Worm (Caenorhabditis elegans) whole organism, dauer: ENCODE results near the gene Y51H7C.13.
"Not testable (repeated sequence)": the region's sequence is repeated elsewhere in the genome, so short reads cannot be mapped to it uniquely, and the experiment has no call there.

ENCODE experiments used
- unc-62 ChIP-seq: sonication (generic microtip); optimal IDR thresholded peaks from 2 replicates; lab custom pipeline; 2017; ENCODE audit warnings: missing biosample characterization, missing genetic modification reagents, missing genetic modification characterization

Gene Y51H7C.13

DNA sequence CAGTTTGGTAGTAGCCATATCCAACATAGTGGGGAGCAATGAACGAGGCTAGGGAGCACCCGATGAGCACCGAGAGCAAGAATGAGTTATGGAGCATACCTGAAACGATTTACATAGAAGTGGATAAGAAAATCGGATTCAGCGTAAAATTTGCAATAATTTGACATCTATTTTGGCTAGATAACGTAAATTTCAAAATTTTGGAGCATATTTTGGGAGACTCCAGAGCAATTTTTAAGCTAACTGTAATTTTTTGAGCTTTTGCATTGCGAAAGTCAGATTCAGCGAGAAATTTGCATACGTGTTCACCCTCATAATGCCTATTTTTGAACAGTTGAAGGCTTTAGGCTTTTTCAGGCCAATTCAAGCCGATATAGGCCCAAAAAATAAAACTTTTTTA is at the start of gene Y51H7C.13:
Gene Y51H7C.13, minus strand, starts transcription at position 101 of the 400 bp plus-strand sequence.
- no peak for TF ChIP-seq unc-62

- no peak for TF ChIP-seq unc-62
These were observed 37.9 kb upstream of the Y51H7C.13 start, which contains the start of gene fdgt-1 for ce11 chrII:1504266-1504665. Gene fdgt-1, plus strand, starts transcription at chrII:1504566.

DNA sequence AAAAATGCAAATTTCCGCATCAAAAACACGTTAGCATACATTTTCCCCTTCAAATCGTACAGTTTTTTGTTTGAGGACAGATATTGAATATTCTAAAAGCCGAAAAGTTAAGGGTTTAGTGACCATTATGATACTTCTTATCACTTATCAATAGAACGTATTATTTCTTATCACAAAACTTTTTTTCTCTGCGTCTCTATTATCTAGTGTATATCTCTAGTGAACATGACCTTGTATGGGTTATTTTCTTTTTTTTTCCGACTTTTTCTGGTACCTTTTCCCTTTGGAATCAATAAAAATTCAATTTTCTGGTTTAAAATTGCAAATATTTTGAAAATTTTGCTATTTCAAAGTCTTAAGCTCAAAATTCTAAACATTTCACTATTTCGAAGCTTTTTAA is 37.3 kb upstream of the Y51H7C.13 start:
- no peak for TF ChIP-seq unc-62

DNA sequence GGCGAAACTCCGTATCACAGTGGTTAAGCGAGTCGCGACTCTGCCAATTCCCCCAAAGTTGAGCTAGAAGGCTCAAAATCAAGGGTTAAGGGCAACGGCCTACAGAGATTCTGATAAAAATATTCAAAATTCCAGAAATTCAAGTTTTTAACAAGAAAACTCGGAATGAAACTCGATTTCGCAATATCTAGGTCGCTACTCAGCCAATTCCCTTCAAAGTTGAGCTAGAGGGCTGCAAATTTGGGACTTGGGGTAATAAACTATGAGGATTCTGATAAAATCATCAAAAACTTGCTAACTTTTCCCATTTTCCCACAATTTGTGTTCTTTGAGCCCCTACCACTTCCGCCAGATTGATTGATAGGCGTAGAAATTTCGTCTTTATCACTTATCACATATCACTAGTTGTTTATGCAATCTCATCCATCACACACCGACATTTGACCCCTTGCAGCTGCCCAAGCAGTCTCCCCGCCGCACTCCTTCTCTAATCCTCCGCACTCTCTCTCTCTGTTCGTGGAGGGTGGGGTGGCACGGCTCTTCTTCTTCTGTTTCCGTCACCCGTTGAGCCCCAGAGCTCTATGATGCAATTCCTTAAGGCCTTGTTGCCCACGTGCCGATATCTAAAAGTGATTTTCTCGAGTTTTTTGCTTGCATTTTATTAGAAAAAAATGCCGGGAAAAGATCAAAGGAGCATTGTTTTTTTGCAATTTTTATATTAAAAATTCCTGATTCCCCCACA is 35.4 kb upstream of the Y51H7C.13 start:
- no peak for TF ChIP-seq unc-62

DNA sequence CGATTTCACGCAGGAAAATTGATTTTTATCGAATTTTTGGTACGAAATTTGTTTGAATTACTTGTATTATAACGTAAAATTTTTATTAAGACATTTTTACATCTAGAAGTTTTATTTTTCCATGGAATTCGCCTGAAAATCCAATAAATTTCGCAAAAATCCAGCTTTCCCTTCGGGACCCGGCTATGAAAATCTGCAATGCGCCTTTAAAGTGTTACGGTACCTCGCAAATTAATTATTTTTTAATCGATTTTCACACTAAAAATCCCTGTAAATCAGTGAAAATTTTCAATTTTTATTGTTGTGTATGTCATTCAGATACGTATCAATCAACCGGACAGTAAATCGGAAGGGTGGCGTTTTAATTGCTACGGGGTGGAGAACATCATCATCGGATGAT is 34.6 kb upstream of the Y51H7C.13 start:
- no peak for TF ChIP-seq unc-62

- TF ChIP-seq unc-62 = no peak
These were observed 34.0 kb upstream of the Y51H7C.13 start, which contains the start of gene emc-1 for ce11 chrII:1500286-1500840. Gene emc-1, minus strand, starts transcription at chrII:1500330.

DNA sequence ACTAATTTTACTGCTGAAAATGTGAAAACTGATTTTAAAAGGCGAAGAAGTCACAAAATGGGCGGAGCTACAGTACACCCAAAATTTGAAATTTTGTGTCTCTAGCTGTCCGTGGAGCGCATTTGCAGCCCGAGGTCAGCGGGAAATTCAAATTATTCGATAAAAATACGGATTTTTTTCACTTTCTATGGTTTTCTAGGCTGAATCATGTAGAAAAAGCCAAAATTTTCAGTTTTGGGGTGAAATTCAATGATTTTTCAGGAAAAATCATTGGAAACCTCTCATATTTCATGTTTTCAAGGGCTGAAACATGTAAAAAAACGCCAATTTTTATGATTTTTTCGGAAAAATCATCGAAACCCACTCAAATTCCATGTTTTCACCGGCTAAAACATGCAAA is 24.5 kb upstream of the Y51H7C.13 start:
- no peak for TF ChIP-seq unc-62

DNA sequence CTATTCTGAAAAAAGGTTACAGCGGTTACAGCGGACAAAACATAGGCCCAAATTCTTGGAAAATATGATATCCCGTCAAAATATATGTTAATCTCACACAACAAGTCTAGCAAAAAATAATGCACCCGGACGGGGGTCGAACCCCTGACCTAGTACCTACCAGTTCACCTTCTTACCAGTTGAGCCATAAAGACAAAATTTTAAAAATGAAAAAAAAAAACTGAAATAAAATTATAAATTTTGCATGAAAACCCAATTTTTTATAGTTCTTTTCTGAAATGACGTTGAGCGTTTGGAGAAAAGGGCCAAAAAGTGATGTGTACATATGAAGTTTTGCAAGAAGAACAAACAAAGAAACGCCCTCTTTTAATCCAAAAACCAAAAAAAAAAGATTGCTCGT is 16.1 kb upstream of the Y51H7C.13 start:
- TF ChIP-seq unc-62 = no peak

ce11 chrII:1481660-1482059 is 15.3 kb upstream of the Y51H7C.13 start:
- no peak for TF ChIP-seq unc-62

DNA sequence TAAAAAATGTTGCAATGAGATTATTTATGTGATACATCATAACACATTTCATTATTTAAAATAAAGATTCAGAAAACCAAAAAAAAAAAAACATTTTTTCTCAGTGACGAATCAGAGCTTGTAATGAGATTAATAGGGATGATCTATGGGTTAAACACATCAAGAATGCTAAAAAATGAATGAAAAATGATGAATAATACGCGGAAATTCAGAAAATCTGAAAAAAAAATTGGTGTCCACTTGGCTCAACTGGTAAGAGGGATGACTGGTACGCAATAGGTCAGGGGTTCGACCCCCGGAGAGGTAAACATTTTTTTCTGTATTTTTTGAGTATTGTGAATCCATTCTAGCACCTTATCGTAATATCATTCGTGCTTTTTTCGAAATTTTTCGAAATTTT is 12.2 kb upstream of the Y51H7C.13 start:
- TF ChIP-seq unc-62 = no peak

DNA sequence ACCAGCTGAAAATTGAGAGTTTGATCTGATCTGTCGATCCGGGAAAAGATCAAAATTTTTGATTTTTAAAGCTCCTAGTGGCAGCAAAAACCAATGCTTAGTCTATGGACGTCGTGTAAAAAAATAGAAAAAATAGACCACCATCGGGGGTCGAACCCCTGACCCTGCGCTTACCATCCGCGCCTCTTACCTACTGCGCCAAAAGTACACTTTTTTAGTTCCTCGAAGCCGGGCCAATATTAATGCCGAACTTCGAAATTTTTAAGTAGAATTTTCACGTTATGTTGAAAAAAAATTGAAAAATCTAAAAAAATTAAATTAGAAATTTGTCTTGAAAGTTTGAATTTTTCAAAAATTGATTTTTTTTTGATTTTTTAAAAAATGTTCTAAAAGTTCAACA is 11.6 kb upstream of the Y51H7C.13 start:
- TF ChIP-seq unc-62 = no peak

ce11 chrII:1477295-1477694 is 10.9 kb upstream of the Y51H7C.13 start:
- no peak for TF ChIP-seq unc-62

ce11 chrII:1476016-1476415 is 9.7 kb upstream of the Y51H7C.13 start:
- TF ChIP-seq unc-62 = no peak

ce11 chrII:1475328-1475727 is 9.0 kb upstream of the Y51H7C.13 start:
- TF ChIP-seq unc-62 = no peak

ce11 chrII:1474807-1475206 is 8.5 kb upstream of the Y51H7C.13 start:
- TF ChIP-seq unc-62 = no peak

DNA sequence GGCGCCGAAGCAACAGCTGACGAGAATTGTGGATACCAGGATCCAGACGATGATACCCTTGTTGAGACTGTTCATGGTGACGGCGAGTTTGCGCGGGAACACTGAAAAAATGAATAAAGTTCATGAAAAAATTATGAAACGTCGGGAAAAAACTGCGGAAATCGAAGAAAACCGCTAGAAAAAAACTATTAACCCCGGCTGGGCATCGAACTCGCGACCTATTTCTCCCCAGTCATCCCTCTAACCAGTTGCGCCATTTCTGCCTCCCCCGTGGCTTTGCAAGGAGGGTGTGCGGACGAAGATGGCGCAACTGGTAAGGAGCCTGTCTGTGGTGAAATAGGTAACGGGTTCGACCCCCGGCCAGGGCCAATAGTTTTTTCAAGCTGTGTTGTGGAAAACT is 7.1 kb upstream of the Y51H7C.13 start, which contains the start of gene H17B01.5:
Gene H17B01.5, minus strand, starts transcription at position 101 of the 400 bp plus-strand sequence.
- no peak for TF ChIP-seq unc-62

- no peak for TF ChIP-seq unc-62
These were observed 4.2 kb upstream of the Y51H7C.13 start, which contains the start of gene H17B01.2 for ce11 chrII:1470515-1470966. Gene H17B01.2, plus strand, starts transcription at chrII:1470565.

ce11 chrII:1467711-1468110 is 1.4 kb upstream of the Y51H7C.13 start, which contains the start of gene Y51H7C.1:
Gene Y51H7C.1, plus strand, starts transcription at chrII:1467727.
- TF ChIP-seq unc-62 = not testable (repeated sequence)
